Worm (Caenorhabditis elegans) whole organism, L4 larva: Measurements from ENCODE around the gene F32D8.1.
A peak's percentile ranks its signal among the peaks of the same experiment; 100 is the strongest.

Source experiments
- R02D3.7 ChIP-seq: fragments of 150-350 bp; sonication (generic microtip); optimal IDR thresholded peaks from 3 replicates; lab custom pipeline; 2014; ENCODE audit warnings: missing biosample characterization, missing genetic modification characterization
- gei-8 ChIP-seq: fragments of 200-800 bp; sonication (Bioruptor generic); optimal IDR thresholded peaks from 2 replicates; lab custom pipeline; 2018; ENCODE audit warnings: mild to moderate bottlenecking, missing genetic modification characterization, missing compliant biosample characterization
- lin-39 ChIP-seq: fragments of 150-350 bp; optimal IDR thresholded peaks from 2 replicates; lab custom pipeline; 2014; ENCODE audit warnings: missing biosample characterization, missing genetic modification reagents, missing genetic modification characterization
- nhr-10 ChIP-seq: fragments of 150-350 bp; optimal IDR thresholded peaks from 2 replicates; lab custom pipeline; 2014; ENCODE audit warnings: missing biosample characterization, missing genetic modification characterization
- pqm-1 ChIP-seq: sonication (generic microtip); optimal IDR thresholded peaks from 2 replicates; lab custom pipeline; 2017; ENCODE audit warnings: missing biosample characterization, missing genetic modification characterization
- zag-1 ChIP-seq: fragments of 150-350 bp; optimal IDR thresholded peaks from 2 replicates; lab custom pipeline; 2014; ENCODE audit warnings: missing biosample characterization, missing genetic modification characterization
- zfp-3 ChIP-seq: fragments of 200-800 bp; sonication (Bioruptor generic); conservative IDR thresholded peaks from 2 replicates; pipeline ENCODE4 v1.3.6; 2022; ENCODE audit warnings: missing genetic modification reagents, missing genetic modification characterization, missing compliant biosample characterization

- TF ChIP-seq pqm-1 (tag; lab: Kevin White, UChicago) (no peak), R02D3.7 (tag; lab: Kevin White, UChicago) (no peak), zag-1 (no peak), zfp-3 (GFP tag; lab: Robert Waterston, UW) (no peak), lin-39 (no peak), nhr-10 (tag; lab: Kevin White, UChicago) (no peak), gei-8 (GFP tag; lab: Kevin White, UChicago) (peak; percentile 6)
These were observed 23.6 kb upstream of the F32D8.1 start for ce11 chrV:10856901-10857637.
